Fruit fly (Drosophila melanogaster) whole organism, prepupa: ENCODE data around the gene CG3407.

Experiments
- CG10631 ChIP-seq: fragments of 200-800 bp; sonication (Bioruptor generic); optimal IDR thresholded peaks from 2 replicates; lab custom pipeline; 2016; ENCODE audit warnings: missing biosample characterization, missing genetic modification characterization
- CG11294 ChIP-seq: fragments of 200-800 bp; sonication (Bioruptor generic); IDR thresholded peaks from 2 replicates; pipeline ENCODE4 v1.3.6; 2022; ENCODE audit warnings: missing biosample characterization, missing genetic modification characterization
- CG11762 ChIP-seq: fragments of 200-800 bp; sonication (Bioruptor generic); optimal IDR thresholded peaks from 3 replicates; lab custom pipeline; 2016; ENCODE audit warnings: missing biosample characterization, missing genetic modification characterization; ENCODE audit not compliant: insufficient read depth
- CG15336 ChIP-seq: fragments of 200-800 bp; sonication (Bioruptor generic); IDR thresholded peaks from 2 replicates; pipeline ENCODE4 v1.3.6; 2022; ENCODE audit warnings: missing biosample characterization, missing genetic modification characterization
- CG1621 ChIP-seq: fragments of 200-800 bp; sonication (Bioruptor generic); optimal IDR thresholded peaks from 3 replicates; lab custom pipeline; 2018; ENCODE audit warnings: missing biosample characterization, mild to moderate bottlenecking, missing genetic modification characterization
- CG16779 ChIP-seq: fragments of 200-800 bp; sonication (Bioruptor generic); optimal IDR thresholded peaks from 3 replicates; lab custom pipeline; 2017; ENCODE audit warnings: missing biosample characterization, mild to moderate bottlenecking, missing genetic modification characterization
- CG3032 ChIP-seq: fragments of 200-800 bp; optimal IDR thresholded peaks from 2 replicates; lab custom pipeline; 2019; ENCODE audit warnings: missing biosample characterization, mild to moderate bottlenecking, missing genetic modification characterization, moderate library complexity
- CG31627 ChIP-seq: fragments of 200-800 bp; sonication (Bioruptor generic); optimal IDR thresholded peaks from 3 replicates; lab custom pipeline; 2016; ENCODE audit warnings: missing biosample characterization, missing genetic modification characterization
- CG32006 ChIP-seq: fragments of 200-800 bp; sonication (Bioruptor generic); optimal IDR thresholded peaks from 3 replicates; lab custom pipeline; 2017; ENCODE audit warnings: missing biosample characterization, mild to moderate bottlenecking, missing genetic modification characterization
- CG34406 ChIP-seq: fragments of 200-800 bp; sonication (Bioruptor generic); optimal IDR thresholded peaks from 3 replicates; lab custom pipeline; 2016; ENCODE audit warnings: missing biosample characterization, missing genetic modification characterization
- CG6163 ChIP-seq: fragments of 200-800 bp; sonication (Bioruptor generic); IDR thresholded peaks from 3 replicates; pipeline ENCODE4 v1.3.6; 2022; ENCODE audit warnings: missing biosample characterization, missing genetic modification characterization
- CG6276 ChIP-seq: fragments of 200-800 bp; sonication (Bioruptor generic); optimal IDR thresholded peaks from 2 replicates; lab custom pipeline; 2017; ENCODE audit warnings: missing biosample characterization, mild to moderate bottlenecking, missing genetic modification characterization
- CG6792 ChIP-seq: fragments of 200-800 bp; sonication (Bioruptor generic); optimal IDR thresholded peaks from 3 replicates; lab custom pipeline; 2016; ENCODE audit warnings: missing biosample characterization, missing genetic modification characterization
- CG6808 ChIP-seq: fragments of 200-800 bp; sonication (Bioruptor generic); optimal IDR thresholded peaks from 3 replicates; lab custom pipeline; 2017; ENCODE audit warnings: missing biosample characterization, missing genetic modification characterization, mild to moderate bottlenecking, moderate library complexity, missing genetic modification reagents
- CG6854 ChIP-seq: fragments of 200-800 bp; sonication (Bioruptor generic); optimal IDR thresholded peaks from 2 replicates; lab custom pipeline; 2017; ENCODE audit warnings: missing biosample characterization, mild to moderate bottlenecking, missing genetic modification characterization
- CG7368 ChIP-seq: fragments of 200-800 bp; sonication (Bioruptor generic); optimal IDR thresholded peaks from 3 replicates; lab custom pipeline; 2016; ENCODE audit warnings: missing biosample characterization, missing genetic modification characterization
- CG8119 ChIP-seq: fragments of 200-800 bp; sonication (Bioruptor generic); IDR thresholded peaks from 3 replicates; pipeline ENCODE4 v1.3.6; 2022; ENCODE audit warnings: missing biosample characterization, missing genetic modification characterization
- CG8319 ChIP-seq: fragments of 200-800 bp; sonication (Bioruptor generic); optimal IDR thresholded peaks from 3 replicates; lab custom pipeline; 2016; ENCODE audit warnings: missing biosample characterization, missing genetic modification characterization
- CG8632 ChIP-seq: fragments of 200-800 bp; sonication (Bioruptor generic); optimal IDR thresholded peaks from 3 replicates; lab custom pipeline; 2016; ENCODE audit warnings: missing biosample characterization, missing genetic modification characterization
- CG9139 ChIP-seq: fragments of 200-800 bp; sonication (Bioruptor generic); optimal IDR thresholded peaks from 3 replicates; lab custom pipeline; 2017; ENCODE audit warnings: missing biosample characterization, mild to moderate bottlenecking, missing genetic modification characterization
- Eip75B ChIP-seq: fragments of 200-800 bp; sonication (Bioruptor generic); optimal IDR thresholded peaks from 3 replicates; lab custom pipeline; 2016; ENCODE audit warnings: missing biosample characterization, missing genetic modification characterization
- Eip78C ChIP-seq: fragments of 200-800 bp; sonication (Bioruptor generic); peaks from one replicate; lab custom pipeline; 2016; ENCODE audit warnings: missing biosample characterization, missing genetic modification characterization
- Eip93F ChIP-seq: fragments of 200-800 bp; sonication (Bioruptor generic); optimal IDR thresholded peaks from 2 replicates; lab custom pipeline; 2016; ENCODE audit warnings: missing biosample characterization, mild to moderate bottlenecking, missing genetic modification characterization
- Ets21C ChIP-seq: fragments of 200-800 bp; sonication (Bioruptor generic); optimal IDR thresholded peaks from 3 replicates; lab custom pipeline; 2016; ENCODE audit warnings: missing biosample characterization, missing genetic modification characterization
- Ets96B ChIP-seq: fragments of 200-800 bp; optimal IDR thresholded peaks from 2 replicates; lab custom pipeline; 2019; ENCODE audit warnings: missing biosample characterization, mild to moderate bottlenecking, missing genetic modification characterization, moderate library complexity
- Gug ChIP-seq: fragments of 200-800 bp; sonication (Bioruptor generic); IDR thresholded peaks from 2 replicates; pipeline ENCODE4 v1.3.6; 2022; ENCODE audit warnings: missing biosample characterization, missing genetic modification characterization
- Hr38 ChIP-seq: sonication (Bioruptor generic); optimal IDR thresholded peaks from 2 replicates; lab custom pipeline; 2016; ENCODE audit warnings: missing biosample characterization, missing genetic modification characterization
- Hr39 ChIP-seq: fragments of 200-800 bp; sonication (Bioruptor generic); optimal IDR thresholded peaks from 2 replicates; lab custom pipeline; 2016; ENCODE audit warnings: missing biosample characterization, missing genetic modification characterization
- Hr4 ChIP-seq: fragments of 200-800 bp; sonication (Bioruptor generic); optimal IDR thresholded peaks from 3 replicates; lab custom pipeline; 2016; ENCODE audit warnings: missing biosample characterization, missing genetic modification characterization
- Lpt ChIP-seq: fragments of 200-800 bp; sonication (Bioruptor generic); optimal IDR thresholded peaks from 3 replicates; lab custom pipeline; 2016; ENCODE audit warnings: missing biosample characterization, missing genetic modification characterization
- Met ChIP-seq: fragments of 200-800 bp; sonication (Bioruptor generic); optimal IDR thresholded peaks from 3 replicates; lab custom pipeline; 2016; ENCODE audit warnings: missing biosample characterization, missing genetic modification characterization
- Smox ChIP-seq: fragments of 200-800 bp; sonication (Bioruptor generic); optimal IDR thresholded peaks from 3 replicates; lab custom pipeline; 2016; ENCODE audit warnings: missing biosample characterization, missing genetic modification characterization
- Sox102F ChIP-seq: fragments of 200-800 bp; sonication (Bioruptor generic); optimal IDR thresholded peaks from 2 replicates; lab custom pipeline; 2016; ENCODE audit warnings: missing biosample characterization, mild to moderate bottlenecking, missing genetic modification characterization
- Sox14 ChIP-seq: fragments of 200-800 bp; sonication (Bioruptor generic); optimal IDR thresholded peaks from 3 replicates; lab custom pipeline; 2016; ENCODE audit warnings: missing biosample characterization, missing genetic modification characterization
- Sox15 ChIP-seq: fragments of 200-800 bp; sonication (Bioruptor generic); optimal IDR thresholded peaks from 3 replicates; lab custom pipeline; 2016; ENCODE audit warnings: missing biosample characterization, missing genetic modification characterization
- achi ChIP-seq: fragments of 200-800 bp; sonication (Bioruptor generic); optimal IDR thresholded peaks from 3 replicates; lab custom pipeline; 2016; ENCODE audit warnings: missing biosample characterization, missing genetic modification characterization
- acj6 ChIP-seq: fragments of 200-800 bp; sonication (Bioruptor generic); optimal IDR thresholded peaks from 3 replicates; lab custom pipeline; 2016; ENCODE audit warnings: missing biosample characterization, missing genetic modification characterization
- cyc ChIP-seq: fragments of 200-800 bp; sonication (Bioruptor generic); optimal IDR thresholded peaks from 3 replicates; lab custom pipeline; 2016; ENCODE audit warnings: missing biosample characterization, missing genetic modification characterization
- dac ChIP-seq: fragments of 200-800 bp; sonication (Bioruptor generic); optimal IDR thresholded peaks from 2 replicates; lab custom pipeline; 2017; ENCODE audit warnings: missing biosample characterization, mild to moderate bottlenecking, missing genetic modification characterization
- dsx ChIP-seq: fragments of 200-800 bp; optimal IDR thresholded peaks from 3 replicates; lab custom pipeline; 2019; ENCODE audit warnings: missing biosample characterization, mild to moderate bottlenecking, missing genetic modification characterization, moderate library complexity; ENCODE audit not compliant: poor library complexity, severe bottlenecking
- eg ChIP-seq: fragments of 200-800 bp; sonication (Bioruptor generic); IDR thresholded peaks from 3 replicates; pipeline ENCODE4 v1.3.6; 2022; ENCODE audit warnings: missing biosample characterization, missing genetic modification characterization
- fd59A ChIP-seq: fragments of 200-800 bp; sonication (Bioruptor generic); optimal IDR thresholded peaks from 2 replicates; lab custom pipeline; 2017; ENCODE audit warnings: missing biosample characterization, mild to moderate bottlenecking, missing genetic modification characterization, missing genetic modification reagents
- fd85E ChIP-seq: fragments of 200-800 bp; sonication (Bioruptor generic); optimal IDR thresholded peaks from 3 replicates; lab custom pipeline; 2016; ENCODE audit warnings: missing biosample characterization, missing genetic modification characterization
- fkh ChIP-seq: fragments of 200-800 bp; sonication (Bioruptor generic); optimal IDR thresholded peaks from 3 replicates; lab custom pipeline; 2017; ENCODE audit warnings: missing biosample characterization, mild to moderate bottlenecking, missing genetic modification characterization, moderate library complexity
- net ChIP-seq: fragments of 200-800 bp; sonication (Bioruptor generic); optimal IDR thresholded peaks from 3 replicates; lab custom pipeline; 2016; ENCODE audit warnings: missing biosample characterization, missing genetic modification characterization
- spab ChIP-seq: fragments of 200-800 bp; sonication (Bioruptor generic); optimal IDR thresholded peaks from 2 replicates; lab custom pipeline; 2017; ENCODE audit warnings: missing biosample characterization, mild to moderate bottlenecking, missing genetic modification characterization, missing genetic modification reagents
- ss ChIP-seq, 2 experiments: fragments of 200-800 bp; sonication (Bioruptor generic); optimal IDR thresholded peaks; 2 replicates in 1 of 2; 3 replicates in 1 of 2; lab custom pipeline; 2017 to 2018; ENCODE audit warnings: mild to moderate bottlenecking in 2 of 2, missing biosample characterization in 2 of 2, missing genetic modification characterization in 2 of 2, moderate library complexity in 1 of 2
- topi ChIP-seq: fragments of 200-800 bp; sonication (Bioruptor generic); optimal IDR thresholded peaks from 3 replicates; lab custom pipeline; 2016; ENCODE audit warnings: missing biosample characterization, missing genetic modification characterization
- vri ChIP-seq: fragments of 200-800 bp; sonication (Bioruptor generic); optimal IDR thresholded peaks from 3 replicates; lab custom pipeline; 2016; ENCODE audit warnings: missing biosample characterization, mild to moderate bottlenecking, missing genetic modification characterization

CG3407 gene

dm6 chr2L:3844135-3844534 is 30.9 kb upstream of the CG3407 start (continued):
- TF ChIP-seq CG6792 (no peak), ss (GFP tag; optimal IDR thresholded peaks at IDR 0.05; lab: Kevin White, UChicago) (no peak), fd59A (GFP tag; lab: Kevin White, UChicago) (no peak), net (GFP tag; lab: Kevin White, UChicago) (peak; percentile 5), CG7368 (GFP tag; lab: Kevin White, UChicago) (no peak), CG10631 (GFP tag; lab: Kevin White, UChicago) (no peak), CG3032 (no peak), Ets96B (no peak), Hr38 (GFP tag; lab: Kevin White, UChicago) (no peak), CG15336 (GFP tag; lab: Robert Waterston, UW) (no peak), Hr4 (GFP tag; lab: Kevin White, UChicago) (no peak), Lpt (GFP tag; lab: Kevin White, UChicago) (no peak), Met (no peak), CG31627 (GFP tag; lab: Kevin White, UChicago) (no peak), Sox15 (no peak), Eip78C (GFP tag; lab: Kevin White, UChicago) (no peak), CG9139 (GFP tag; lab: Kevin White, UChicago) (no peak), CG8632 (no peak), Smox (peak; percentile 43), CG11762 (GFP tag; lab: Kevin White, UChicago) (no peak), spab (GFP tag; lab: Kevin White, UChicago) (no peak), CG16779 (tag; lab: Kevin White, UChicago) (no peak), acj6 (GFP tag; lab: Kevin White, UChicago) (peak; percentile 33), CG6163 (GFP tag; lab: Robert Waterston, UW) (no peak)

- TF ChIP-seq CG8119 (GFP tag; lab: Robert Waterston, UW) = no peak
- TF ChIP-seq Hr38 (GFP tag; lab: Kevin White, UChicago) = no peak
- TF ChIP-seq Sox15 = no peak
- TF ChIP-seq CG1621 (tag; lab: Kevin White, UChicago) = no peak
- TF ChIP-seq fd85E = no peak
- TF ChIP-seq topi (GFP tag; lab: Kevin White, UChicago) = peak; percentile 11
- TF ChIP-seq CG34406 (GFP tag; lab: Kevin White, UChicago) = no peak
- no peak for TF ChIP-seq Smox
- no peak for TF ChIP-seq Sox102F (GFP tag; lab: Kevin White, UChicago)
- TF ChIP-seq dsx (GFP tag; lab: Kevin White, UChicago) = peak; percentile 1
- TF ChIP-seq Sox14 (GFP tag; lab: Kevin White, UChicago) = no peak
- TF ChIP-seq Lpt (GFP tag; lab: Kevin White, UChicago) = no peak
- no peak for TF ChIP-seq CG6276
- TF ChIP-seq Eip93F (GFP tag; lab: Kevin White, UChicago) = no peak
- no peak for TF ChIP-seq Eip75B (GFP tag; lab: Kevin White, UChicago)
- no peak for TF ChIP-seq vri (GFP tag; lab: Kevin White, UChicago)
- TF ChIP-seq CG7368 (GFP tag; lab: Kevin White, UChicago) = no peak
- no peak for TF ChIP-seq cyc (GFP tag; lab: Kevin White, UChicago)
- TF ChIP-seq eg = no peak
- no peak for TF ChIP-seq dac (GFP tag; lab: Kevin White, UChicago)
- TF ChIP-seq Ets96B = peak; percentile 32
- no peak for TF ChIP-seq Ets21C (GFP tag; lab: Kevin White, UChicago)
- TF ChIP-seq CG8319 (GFP tag; lab: Kevin White, UChicago) = peak; percentile 2
- TF ChIP-seq CG8632 = no peak
- TF ChIP-seq CG6808 = peak; percentile 10
- no peak for TF ChIP-seq CG6792
- TF ChIP-seq fd59A (GFP tag; lab: Kevin White, UChicago) = no peak
- no peak for TF ChIP-seq CG11762 (GFP tag; lab: Kevin White, UChicago)
- 0 out of 3 replicates have a peak, but pooled peaks have one; percentile 18 for TF ChIP-seq CG6163 (GFP tag; lab: Robert Waterston, UW)
- no peak for TF ChIP-seq Hr39 (GFP tag; lab: Kevin White, UChicago)
- TF ChIP-seq CG3032 = peak; percentile 18
- no peak for TF ChIP-seq fkh (GFP tag; lab: Kevin White, UChicago)
- TF ChIP-seq ss (GFP tag; optimal IDR thresholded peaks at IDR 0.05; lab: Kevin White, UChicago) = no peak
- no peak for TF ChIP-seq CG32006
- peak; percentile 8 for TF ChIP-seq achi (GFP tag; lab: Kevin White, UChicago)
- TF ChIP-seq Gug = no peak
- no peak for TF ChIP-seq CG9139 (GFP tag; lab: Kevin White, UChicago)
- TF ChIP-seq CG16779 (tag; lab: Kevin White, UChicago) = no peak
- no peak for TF ChIP-seq CG11294
- TF ChIP-seq CG6854 (GFP tag; lab: Kevin White, UChicago) = no peak
- peak; percentile 5 for TF ChIP-seq spab (GFP tag; lab: Kevin White, UChicago)
These were observed 27.8 kb upstream of the CG3407 start for dm6 chr2L:3840975-3841374.
